Worm (Caenorhabditis elegans): ENCODE measurements around the gene ndub-5.

Gene ndub-5

ce11 chrII:5661735-5662177 lies 29.4 kb downstream of the ndub-5 start (continued):
- TF ChIP-seq sdc-2 (tag; optimal IDR thresholded peaks at IDR 0.05) (peak; percentile 43), fax-1 (tag; optimal IDR thresholded peaks at IDR 0.05) (peak; percentile 30), tbx-7 (tag; optimal IDR thresholded peaks at IDR 0.05) (peak; percentile 23), odd-2 (tag; optimal IDR thresholded peaks at IDR 0.05) (no peak), syd-9 (tag; optimal IDR thresholded peaks at IDR 0.05) (peak; percentile 44), pag-3 (tag; optimal IDR thresholded peaks at IDR 0.05; ENCODE audit: borderline replicate concordance) (no peak), nhr-11 (tag; optimal IDR thresholded peaks at IDR 0.05) (peak; percentile 38), hlh-13 (GFP tag; optimal IDR thresholded peaks at IDR 0.05) (peak; percentile 45), che-1 (tag; optimal IDR thresholded peaks at IDR 0.05) (peak; percentile 63), elt-4 (tag; optimal IDR thresholded peaks at IDR 0.05) (no peak), npax-4 (tag; optimal IDR thresholded peaks at IDR 0.05) (no peak), ref-2 (tag; optimal IDR thresholded peaks at IDR 0.05) (peak; percentile 78), gmeb-2 (tag; optimal IDR thresholded peaks at IDR 0.05) (peak; percentile 70), rnt-1 (tag; optimal IDR thresholded peaks at IDR 0.05) (peak; percentile 78), dve-1 (tag; optimal IDR thresholded peaks at IDR 0.05) (peak; percentile 90), ceh-48 (tag; optimal IDR thresholded peaks at IDR 0.05) (peak; percentile 74), T23F11.4 (GFP tag; optimal IDR thresholded peaks at IDR 0.05) (peak; percentile 87), pax-1 (tag; optimal IDR thresholded peaks at IDR 0.05) (peak; percentile 5), lim-6 (tag; optimal IDR thresholded peaks at IDR 0.05) (peak; percentile 78), pat-9 (tag; optimal IDR thresholded peaks at IDR 0.05) (peak; percentile 85), fkh-6 (tag; optimal IDR thresholded peaks at IDR 0.05) (no peak), ttx-3 (tag; optimal IDR thresholded peaks at IDR 0.05) (no peak), fkh-10 (GFP tag; optimal IDR thresholded peaks at IDR 0.05) (no peak), C38D4.7 (GFP tag; optimal IDR thresholded peaks at IDR 0.05) (peak; percentile 73), unc-42 (tag; optimal IDR thresholded peaks at IDR 0.05) (peak; percentile 36), ceh-14 (tag; optimal IDR thresholded peaks at IDR 0.05) (peak; percentile 72)

DNA sequence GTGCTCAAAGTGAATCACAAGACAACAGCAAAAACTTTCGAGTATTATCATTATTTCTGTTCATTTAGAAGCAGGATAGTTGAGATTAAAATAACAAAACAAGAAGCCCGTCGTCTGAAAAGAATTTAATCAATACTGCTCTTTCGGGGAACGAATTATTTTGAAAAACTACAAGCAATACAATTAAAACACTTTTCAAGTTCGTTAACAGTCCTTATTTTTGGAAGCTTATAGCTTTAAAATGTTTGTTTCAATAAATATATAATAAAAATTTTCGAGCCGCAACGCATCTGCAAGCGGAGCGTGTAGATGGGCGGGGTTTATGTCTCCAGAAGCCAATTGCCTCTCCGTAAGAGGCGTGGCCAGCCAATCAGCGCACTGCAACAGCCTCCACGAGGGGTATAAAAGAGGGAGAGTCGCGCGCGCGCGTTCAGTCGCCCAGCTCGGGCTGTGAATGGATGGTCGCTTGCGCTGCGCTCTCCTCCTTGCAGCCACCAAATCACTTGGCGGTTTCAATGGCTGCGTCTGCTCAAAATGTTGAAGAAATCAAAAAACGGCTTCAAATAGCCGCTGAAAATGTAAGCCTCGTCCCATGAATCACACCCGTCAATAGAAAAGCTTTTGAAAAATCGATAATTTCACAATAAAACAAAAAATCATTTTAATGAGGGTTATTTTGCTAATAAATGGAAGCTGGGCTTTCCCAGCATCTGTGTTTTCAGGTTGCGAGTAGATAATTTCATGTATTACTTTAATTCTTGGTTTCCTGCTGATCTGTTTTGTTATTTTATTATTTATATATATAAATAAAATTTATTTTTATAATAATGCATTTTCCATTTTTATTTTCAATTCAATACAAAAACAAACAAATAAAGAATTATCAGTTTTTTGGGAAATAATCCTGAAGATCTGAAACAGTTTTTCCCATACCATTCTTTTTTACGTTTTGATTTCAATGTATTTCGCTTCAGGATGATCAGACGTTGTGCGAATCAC lies 30.1 kb downstream of the ndub-5 start, which contains the start of the genes ift-43 and mdt-26:
Gene ift-43, minus strand, starts transcription at position 51 of the 999 bp plus-strand sequence.
Gene mdt-26, plus strand, starts transcription at position 446 of the 999 bp plus-strand sequence.
- TF ChIP-seq ceh-22 (tag; optimal IDR thresholded peaks at IDR 0.05) (peak; percentile 53), unc-86 (tag; optimal IDR thresholded peaks at IDR 0.05) (no peak), ceh-24 (tag; optimal IDR thresholded peaks at IDR 0.05) (no peak), hlh-13 (GFP tag; optimal IDR thresholded peaks at IDR 0.05) (no peak), Y22D7AL.16 (tag; optimal IDR thresholded peaks at IDR 0.05) (no peak), sox-4 (tag; optimal IDR thresholded peaks at IDR 0.05) (peak; percentile 60), K02D7.2 (tag; optimal IDR thresholded peaks at IDR 0.05) (no peak), elt-4 (tag; optimal IDR thresholded peaks at IDR 0.05) (no peak), F13H6.1 (tag; optimal IDR thresholded peaks at IDR 0.05) (no peak), ttx-3 (tag; optimal IDR thresholded peaks at IDR 0.05) (peak; percentile 16), ceh-2 (tag; optimal IDR thresholded peaks at IDR 0.05) (no peak), che-1 (tag; optimal IDR thresholded peaks at IDR 0.05) (peak; percentile 14), K09A11.1 (tag; optimal IDR thresholded peaks at IDR 0.05; ENCODE audit: insufficient read depth) (no peak), odd-2 (tag; optimal IDR thresholded peaks at IDR 0.05) (no peak), ceh-19 (GFP tag; optimal IDR thresholded peaks at IDR 0.05) (peak; percentile 4), pag-3 (tag; optimal IDR thresholded peaks at IDR 0.05; ENCODE audit: borderline replicate concordance) (no peak), dve-1 (tag; optimal IDR thresholded peaks at IDR 0.05) (peak; percentile 27), unc-3 (GFP tag; conservative IDR thresholded peaks at IDR 0.05) (0 out of 2 replicates have a peak, but pooled peaks have one; percentile 28), unc-3 (tag; optimal IDR thresholded peaks at IDR 0.05) (no peak), lin-11 (tag; optimal IDR thresholded peaks at IDR 0.05) (peak; percentile 55), pax-1 (tag; optimal IDR thresholded peaks at IDR 0.05) (peak; percentile 37), hlh-8 (tag; optimal IDR thresholded peaks at IDR 0.05) (no peak), nhr-232 (tag; optimal IDR thresholded peaks at IDR 0.05) (peak; percentile 17), unc-55 (GFP tag; optimal IDR thresholded peaks at IDR 0.05) (peak; percentile 70), ceh-6 (GFP tag; optimal IDR thresholded peaks at IDR 0.05) (peak; percentile 33), T23F11.4 (GFP tag; optimal IDR thresholded peaks at IDR 0.05) (no peak), elt-2 (tag; optimal IDR thresholded peaks at IDR 0.05) (peak; percentile 67), ceh-14 (tag; optimal IDR thresholded peaks at IDR 0.05) (peak; percentile 11), ets-4 (tag; optimal IDR thresholded peaks at IDR 0.05) (peak; percentile 23), C08G9.2 (tag; optimal IDR thresholded peaks at IDR 0.05) (no peak), nhr-11 (tag; optimal IDR thresholded peaks at IDR 0.05) (no peak), tbx-7 (tag; optimal IDR thresholded peaks at IDR 0.05) (peak; percentile 14), ceh-30 (tag; optimal IDR thresholded peaks at IDR 0.05) (no peak), ref-2 (tag; optimal IDR thresholded peaks at IDR 0.05) (peak; percentile 30)
